Fruit fly (Drosophila melanogaster) whole organism, embryonic: ENCODE data around the gene lectin-28C.

Experiments used
- Aef1 ChIP-seq: fragments of 200-800 bp; sonication (Bioruptor generic); IDR thresholded peaks from 3 replicates; pipeline ENCODE4 v1.3.6; 2022; ENCODE audit warnings: missing biosample characterization, missing genetic modification characterization
- CG10321 ChIP-seq: fragments of 200-800 bp; sonication (Bioruptor generic); IDR thresholded peaks from 2 replicates; pipeline ENCODE4 v1.3.6; 2022; ENCODE audit warnings: missing biosample characterization, missing genetic modification characterization
- CG11093 ChIP-seq: fragments of 200-800 bp; sonication (Bioruptor generic); IDR thresholded peaks from 3 replicates; pipeline ENCODE4 v1.3.6; 2022; ENCODE audit warnings: missing biosample characterization, missing genetic modification characterization
- CG12219 ChIP-seq: fragments of 200-800 bp; sonication (Bioruptor generic); optimal IDR thresholded peaks from 3 replicates; lab custom pipeline; 2018; ENCODE audit warnings: missing biosample characterization, mild to moderate bottlenecking, missing genetic modification characterization
- CG12769 ChIP-seq: fragments of 200-800 bp; sonication (Bioruptor generic); optimal IDR thresholded peaks from 2 replicates; lab custom pipeline; 2019; ENCODE audit warnings: missing biosample characterization, mild to moderate bottlenecking, missing genetic modification characterization, moderate library complexity
- CG1602 ChIP-seq: fragments of 200-800 bp; sonication (Bioruptor generic); optimal IDR thresholded peaks from 3 replicates; lab custom pipeline; 2016; ENCODE audit warnings: missing biosample characterization, missing genetic modification characterization
- CG16815 ChIP-seq: fragments of 200-800 bp; sonication (Bioruptor generic); optimal IDR thresholded peaks from 3 replicates; lab custom pipeline; 2017; ENCODE audit warnings: missing biosample characterization, mild to moderate bottlenecking, missing genetic modification characterization
- CG17568 ChIP-seq: fragments of 200-800 bp; sonication (Bioruptor generic); optimal IDR thresholded peaks from 2 replicates; lab custom pipeline; 2018; ENCODE audit warnings: missing biosample characterization, mild to moderate bottlenecking, missing genetic modification characterization, moderate library complexity
- CG1792 ChIP-seq: fragments of 200-800 bp; sonication (Bioruptor generic); optimal IDR thresholded peaks from 2 replicates; lab custom pipeline; 2016; ENCODE audit warnings: missing biosample characterization, missing genetic modification characterization
- CG18011 ChIP-seq: fragments of 200-800 bp; sonication (Bioruptor generic); optimal IDR thresholded peaks from 2 replicates; lab custom pipeline; 2017; ENCODE audit warnings: missing biosample characterization, missing genetic modification characterization, mild to moderate bottlenecking, moderate library complexity, missing genotype
- CG18262 ChIP-seq: fragments of 200-800 bp; optimal IDR thresholded peaks from 3 replicates; lab custom pipeline; 2019; ENCODE audit warnings: missing biosample characterization, mild to moderate bottlenecking, missing genetic modification characterization, moderate library complexity
- CG2202 ChIP-seq: fragments of 200-800 bp; sonication (Bioruptor generic); optimal IDR thresholded peaks from 2 replicates; lab custom pipeline; 2018; ENCODE audit warnings: missing biosample characterization, mild to moderate bottlenecking, missing genetic modification characterization
- CG31388 ChIP-seq: fragments of 200-800 bp; sonication (Bioruptor generic); optimal IDR thresholded peaks from 2 replicates; lab custom pipeline; 2016; ENCODE audit warnings: missing biosample characterization, missing genetic modification characterization
- CG3163 ChIP-seq: fragments of 200-800 bp; sonication (Bioruptor generic); optimal IDR thresholded peaks from 3 replicates; lab custom pipeline; 2016; ENCODE audit warnings: missing biosample characterization, missing genetic modification characterization
- CG32532 ChIP-seq: fragments of 200-800 bp; sonication (Bioruptor generic); IDR thresholded peaks from 2 replicates; pipeline ENCODE4 v1.3.6; 2022; ENCODE audit warnings: missing biosample characterization, missing genetic modification characterization
- CG3847 ChIP-seq: fragments of 200-800 bp; sonication (Bioruptor generic); IDR thresholded peaks from 2 replicates; pipeline ENCODE4 v1.3.6; 2022; ENCODE audit warnings: missing biosample characterization, missing genetic modification characterization
- CG4730 ChIP-seq: fragments of 200-800 bp; sonication (Bioruptor generic); IDR thresholded peaks from 2 replicates; pipeline ENCODE4 v1.3.6; 2022; ENCODE audit warnings: missing biosample characterization, missing genetic modification characterization
- CG6654 ChIP-seq: fragments of 200-800 bp; sonication (Bioruptor generic); optimal IDR thresholded peaks from 2 replicates; lab custom pipeline; 2017; ENCODE audit warnings: missing biosample characterization, mild to moderate bottlenecking, missing genetic modification characterization
- CG7271 ChIP-seq: fragments of 200-800 bp; sonication (Bioruptor generic); optimal IDR thresholded peaks from 2 replicates; lab custom pipeline; 2018; ENCODE audit warnings: missing biosample characterization, mild to moderate bottlenecking, missing genetic modification characterization, moderate library complexity
- CG8388 ChIP-seq: fragments of 200-800 bp; sonication (Bioruptor generic); optimal IDR thresholded peaks from 2 replicates; lab custom pipeline; 2019; ENCODE audit warnings: missing biosample characterization, mild to moderate bottlenecking, missing genetic modification characterization, moderate library complexity
- CG8924 ChIP-seq: fragments of 200-800 bp; optimal IDR thresholded peaks from 3 replicates; lab custom pipeline; 2019; ENCODE audit warnings: missing biosample characterization, mild to moderate bottlenecking, missing genetic modification characterization, moderate library complexity
- CHES-1-like ChIP-seq: fragments of 200-800 bp; sonication (Bioruptor generic); optimal IDR thresholded peaks from 2 replicates; lab custom pipeline; 2016; ENCODE audit warnings: missing biosample characterization, missing genetic modification characterization
- D19B ChIP-seq: fragments of 200-800 bp; sonication (Bioruptor generic); optimal IDR thresholded peaks from 2 replicates; lab custom pipeline; 2017; ENCODE audit warnings: missing biosample characterization, mild to moderate bottlenecking, missing genetic modification characterization
- Dll ChIP-seq: fragments of 200-800 bp; sonication (Bioruptor generic); IDR thresholded peaks from 4 replicates; pipeline ENCODE4 v1.3.6; 2022; ENCODE audit warnings: missing biosample characterization, missing genetic modification characterization; ENCODE audit not compliant: partially characterized antibody
- HLHmδ ChIP-seq: fragments of 200-800 bp; sonication (Bioruptor generic); optimal IDR thresholded peaks from 2 replicates; lab custom pipeline; 2018; ENCODE audit warnings: missing biosample characterization, mild to moderate bottlenecking, missing genetic modification characterization, moderate library complexity
- PHDP ChIP-seq: fragments of 200-800 bp; sonication (Bioruptor generic); optimal IDR thresholded peaks from 3 replicates; lab custom pipeline; 2018; ENCODE audit warnings: missing biosample characterization, mild to moderate bottlenecking, missing genetic modification characterization, moderate library complexity
- Scr ChIP-seq: fragments of 200-800 bp; sonication (Bioruptor generic); IDR thresholded peaks from 2 replicates; pipeline ENCODE4 v1.3.6; 2022; ENCODE audit warnings: missing biosample characterization, missing genetic modification characterization; ENCODE audit not compliant: partially characterized antibody
- Side ChIP-seq: fragments of 200-800 bp; sonication (Bioruptor generic); optimal IDR thresholded peaks from 2 replicates; lab custom pipeline; 2016; ENCODE audit warnings: missing biosample characterization, missing genetic modification characterization
- ap ChIP-seq: fragments of 200-800 bp; sonication (Bioruptor generic); IDR thresholded peaks from 2 replicates; pipeline ENCODE4 v1.3.6; 2022; ENCODE audit warnings: missing biosample characterization, missing genetic modification characterization
- bigmax ChIP-seq: fragments of 200-800 bp; sonication (Bioruptor generic); optimal IDR thresholded peaks from 2 replicates; lab custom pipeline; 2018; ENCODE audit warnings: missing biosample characterization, mild to moderate bottlenecking, missing genetic modification characterization
- chif ChIP-seq, 2 experiments: fragments of 200-800 bp; sonication (Bioruptor generic); optimal IDR thresholded peaks; 3 replicates each; lab custom pipeline; 2016; ENCODE audit warnings: missing biosample characterization in 2 of 2, missing genetic modification characterization in 2 of 2
- chinmo ChIP-seq: fragments of 200-800 bp; sonication (Bioruptor generic); IDR thresholded peaks from 4 replicates; pipeline ENCODE4 v1.3.6; 2022; ENCODE audit warnings: missing biosample characterization, missing genetic modification characterization; ENCODE audit not compliant: partially characterized antibody
- da ChIP-seq: fragments of 200-800 bp; sonication (Bioruptor generic); optimal IDR thresholded peaks from 2 replicates; lab custom pipeline; 2016; ENCODE audit warnings: missing biosample characterization, missing genetic modification characterization
- dm ChIP-seq: fragments of 200-800 bp; sonication (Bioruptor generic); optimal IDR thresholded peaks from 3 replicates; lab custom pipeline; 2016; ENCODE audit warnings: missing biosample characterization, missing genetic modification characterization
- dmrt99B ChIP-seq: fragments of 200-800 bp; sonication (Bioruptor generic); optimal IDR thresholded peaks from 2 replicates; lab custom pipeline; 2018; ENCODE audit warnings: missing biosample characterization, mild to moderate bottlenecking, missing genetic modification characterization, moderate library complexity
- emc ChIP-seq: fragments of 200-800 bp; sonication (Bioruptor generic); optimal IDR thresholded peaks from 2 replicates; lab custom pipeline; 2016; ENCODE audit warnings: missing biosample characterization, missing genetic modification characterization
- en ChIP-seq: fragments of 200-800 bp; sonication (Bioruptor generic); optimal IDR thresholded peaks from 2 replicates; lab custom pipeline; 2016; ENCODE audit warnings: missing biosample characterization, missing genetic modification characterization
- exex ChIP-seq: fragments of 200-800 bp; sonication (Bioruptor generic); optimal IDR thresholded peaks from 4 replicates; lab custom pipeline; 2018; ENCODE audit warnings: missing biosample characterization, mild to moderate bottlenecking, missing genetic modification characterization, moderate library complexity
- eyg ChIP-seq: fragments of 200-800 bp; sonication (Bioruptor generic); optimal IDR thresholded peaks from 3 replicates; lab custom pipeline; 2016; ENCODE audit warnings: missing biosample characterization, missing genetic modification characterization
- fd102C ChIP-seq: fragments of 200-800 bp; sonication (Bioruptor generic); optimal IDR thresholded peaks from 2 replicates; lab custom pipeline; 2018; ENCODE audit warnings: missing biosample characterization, mild to moderate bottlenecking, missing genetic modification characterization, moderate library complexity
- gsb-n ChIP-seq: fragments of 200-800 bp; sonication (Bioruptor generic); optimal IDR thresholded peaks from 3 replicates; lab custom pipeline; 2018; ENCODE audit warnings: missing biosample characterization, mild to moderate bottlenecking, missing genetic modification characterization
- her ChIP-seq: fragments of 200-800 bp; sonication (Bioruptor generic); optimal IDR thresholded peaks from 2 replicates; lab custom pipeline; 2016; ENCODE audit warnings: missing biosample characterization, missing genetic modification characterization
- kah ChIP-seq: fragments of 200-800 bp; sonication (Bioruptor generic); optimal IDR thresholded peaks from 2 replicates; lab custom pipeline; 2018; ENCODE audit warnings: missing biosample characterization, mild to moderate bottlenecking, missing genetic modification characterization
- lab ChIP-seq: fragments of 200-800 bp; sonication (Bioruptor generic); optimal IDR thresholded peaks from 3 replicates; lab custom pipeline; 2017; ENCODE audit warnings: missing biosample characterization, missing genetic modification characterization, mild to moderate bottlenecking, moderate library complexity, missing genetic modification reagents
- lilli ChIP-seq: fragments of 200-800 bp; sonication (Bioruptor generic); optimal IDR thresholded peaks from 3 replicates; lab custom pipeline; 2016; ENCODE audit warnings: missing biosample characterization, missing genetic modification characterization
- org-1 ChIP-seq: fragments of 200-800 bp; sonication (Bioruptor generic); optimal IDR thresholded peaks from 2 replicates; lab custom pipeline; 2017; ENCODE audit warnings: missing biosample characterization, missing genetic modification characterization
- pb ChIP-seq: fragments of 200-800 bp; sonication (Bioruptor generic); optimal IDR thresholded peaks from 3 replicates; lab custom pipeline; 2016; ENCODE audit warnings: missing biosample characterization, missing genetic modification characterization
- slbo ChIP-seq: fragments of 200-800 bp; sonication (Bioruptor generic); IDR thresholded peaks from 2 replicates; pipeline ENCODE4 v1.3.6; 2022; ENCODE audit warnings: missing biosample characterization, missing genetic modification characterization
- sr ChIP-seq: fragments of 200-800 bp; sonication (Bioruptor generic); IDR thresholded peaks from 3 replicates; pipeline ENCODE4 v1.3.6; 2022; ENCODE audit warnings: missing biosample characterization, missing genetic modification characterization
- tin ChIP-seq: fragments of 200-800 bp; sonication (Bioruptor generic); optimal IDR thresholded peaks from 3 replicates; lab custom pipeline; 2016; ENCODE audit warnings: missing biosample characterization, missing genetic modification characterization
- usp ChIP-seq: fragments of >200 bp; optimal IDR thresholded peaks from 2 replicates; lab custom pipeline; 2017; ENCODE audit warnings: missing biosample characterization, missing genetic modification characterization
- wek ChIP-seq: fragments of 200-800 bp; sonication (Bioruptor generic); optimal IDR thresholded peaks from 3 replicates; lab custom pipeline; 2018; ENCODE audit warnings: missing biosample characterization, mild to moderate bottlenecking, missing genetic modification characterization, moderate library complexity

lectin-28C gene

dm6 chr2L:7880458-7880857, 23.6 kb downstream of the lectin-28C start:
- TF ChIP-seq CG17568 (GFP tag; lab: Kevin White, UChicago) (no peak), CG18011 (GFP tag; lab: Kevin White, UChicago) (no peak), CG32532 (GFP tag; lab: Robert Waterston, UW) (no peak; the same call in 1 of the 2 replicates), bigmax (GFP tag; lab: Kevin White, UChicago) (no peak), CG3163 (GFP tag; lab: Kevin White, UChicago) (peak; percentile 84), Side (GFP tag; lab: Kevin White, UChicago) (no peak), Aef1 (no peak), en (GFP tag; lab: Kevin White, UChicago) (no peak), CG18262 (tag; lab: Kevin White, UChicago) (no peak), CG8388 (GFP tag; lab: Kevin White, UChicago) (no peak), lilli (GFP tag; lab: Kevin White, UChicago) (no peak), CG8924 (tag; lab: Kevin White, UChicago) (no peak), CG10321 (GFP tag; lab: Robert Waterston, UW) (no peak), CG4730 (GFP tag; lab: Robert Waterston, UW) (no peak), CG12219 (GFP tag; lab: Kevin White, UChicago) (no peak), CG16815 (GFP tag; lab: Kevin White, UChicago) (no peak), dm (no peak), wek (GFP tag; lab: Kevin White, UChicago) (no peak), Scr (GFP tag; lab: Robert Waterston, UW) (no peak), sr (GFP tag; lab: Robert Waterston, UW) (no peak), CG11093 (no peak), CG1792 (GFP tag; lab: Kevin White, UChicago) (no peak), fd102C (no peak), CG3847 (GFP tag; lab: Robert Waterston, UW) (no peak), ap (GFP tag; lab: Robert Waterston, UW) (no peak), chif (GFP tag; optimal IDR thresholded peaks at IDR 0.05; lab: Kevin White, UChicago) (no peak), emc (GFP tag; lab: Kevin White, UChicago) (no peak), dmrt99B (tag; lab: Kevin White, UChicago) (no peak), lab (GFP tag; lab: Kevin White, UChicago) (no peak), Dll (no peak), D19B (GFP tag; lab: Kevin White, UChicago) (no peak), usp (GFP tag; lab: Kevin White, UChicago) (no peak), CG12769 (tag; lab: Kevin White, UChicago) (peak; percentile 71), PHDP (no peak), pb (GFP tag; lab: Kevin White, UChicago) (no peak), HLHmδ (GFP tag; lab: Kevin White, UChicago) (peak; percentile 0), org-1 (no peak), slbo (GFP tag; lab: Robert Waterston, UW) (no peak), CG2202 (tag; lab: Kevin White, UChicago) (no peak), CG1602 (GFP tag; lab: Kevin White, UChicago) (no peak), kah (GFP tag; lab: Kevin White, UChicago) (no peak), CG7271 (tag; lab: Kevin White, UChicago) (no peak), CHES-1-like (GFP tag; lab: Kevin White, UChicago) (no peak), da (GFP tag; lab: Kevin White, UChicago) (no peak), exex (no peak), CG31388 (no peak), eyg (GFP tag; lab: Kevin White, UChicago) (no peak), gsb-n (peak; percentile 63), her (GFP tag; lab: Kevin White, UChicago) (no peak), CG6654 (GFP tag; lab: Kevin White, UChicago) (no peak), chinmo (GFP tag; lab: Robert Waterston, UW) (peak; percentile 80; the same call in 2 of the 4 replicates), tin (GFP tag; lab: Kevin White, UChicago) (no peak)
